Fruit fly (Drosophila melanogaster) whole organism: ENCODE results near the gene ND-18.

Source experiments
- CG8478 ChIP-seq: fragments of >200 bp; optimal IDR thresholded peaks from 2 replicates; lab custom pipeline; 2018; ENCODE audit warnings: inconsistent platforms
- Dll ChIP-seq: fragments of >200 bp; optimal IDR thresholded peaks from 2 replicates; lab custom pipeline; 2017
- EcR ChIP-seq, 2 experiments: fragments of >200 bp; optimal IDR thresholded peaks; 2 replicates each; lab custom pipeline; 2017; ENCODE audit warnings: missing biosample characterization in 2 of 2, missing genetic modification characterization in 2 of 2, missing genetic modification reagents in 2 of 2
- pan ChIP-seq: fragments of >200 bp; optimal IDR thresholded peaks from 2 replicates; lab custom pipeline; 2017
- psq ChIP-seq: fragments of >200 bp; optimal IDR thresholded peaks from 2 replicates; lab custom pipeline; 2017
- usp ChIP-seq: fragments of >200 bp; optimal IDR thresholded peaks from 2 replicates; lab custom pipeline; 2017; ENCODE audit warnings: missing biosample characterization, missing genetic modification characterization, mixed read lengths

DNA sequence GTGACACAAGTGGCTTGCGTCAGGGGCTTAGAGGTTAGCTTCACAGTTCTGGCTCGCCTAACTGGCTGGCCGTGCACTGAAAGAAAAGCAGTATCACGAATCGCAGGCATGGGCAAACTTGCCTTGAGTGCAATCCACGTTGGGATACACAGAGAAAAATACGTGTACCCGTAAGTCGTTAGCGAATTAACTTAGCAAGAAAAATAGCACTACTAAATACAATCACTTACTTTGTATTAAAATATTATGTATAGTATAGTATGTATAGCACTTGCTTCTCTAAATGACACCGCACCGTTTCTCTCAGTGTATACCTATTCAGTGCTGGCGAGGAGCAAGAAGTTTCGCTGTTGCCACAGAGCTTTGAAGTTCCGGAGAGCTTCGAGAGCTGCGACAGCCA is 39.1 kb upstream of the ND-18 start:
- TF ChIP-seq CG8478 (lab: Kevin White, UChicago) (no peak), pan (lab: Kevin White, UChicago) (no peak), EcR (GFP tag; optimal IDR thresholded peaks at IDR 0.05; lab: Kevin White, UChicago) (no peak), Dll (lab: Kevin White, UChicago) (no peak), psq (no peak), usp (GFP tag; lab: Kevin White, UChicago) (no peak)
